Worm (Caenorhabditis elegans) whole organism, dauer: ENCODE data around the gene acc-1.

ENCODE experiments used
- unc-62 ChIP-seq: sonication (generic microtip); optimal IDR thresholded peaks from 2 replicates; lab custom pipeline; 2017; ENCODE audit warnings: missing biosample characterization, missing genetic modification reagents, missing genetic modification characterization

acc-1 gene

ce11 chrIV:9632094-9632493, 25.8 kb upstream of the acc-1 start:
- TF ChIP-seq unc-62: no peak

DNA sequence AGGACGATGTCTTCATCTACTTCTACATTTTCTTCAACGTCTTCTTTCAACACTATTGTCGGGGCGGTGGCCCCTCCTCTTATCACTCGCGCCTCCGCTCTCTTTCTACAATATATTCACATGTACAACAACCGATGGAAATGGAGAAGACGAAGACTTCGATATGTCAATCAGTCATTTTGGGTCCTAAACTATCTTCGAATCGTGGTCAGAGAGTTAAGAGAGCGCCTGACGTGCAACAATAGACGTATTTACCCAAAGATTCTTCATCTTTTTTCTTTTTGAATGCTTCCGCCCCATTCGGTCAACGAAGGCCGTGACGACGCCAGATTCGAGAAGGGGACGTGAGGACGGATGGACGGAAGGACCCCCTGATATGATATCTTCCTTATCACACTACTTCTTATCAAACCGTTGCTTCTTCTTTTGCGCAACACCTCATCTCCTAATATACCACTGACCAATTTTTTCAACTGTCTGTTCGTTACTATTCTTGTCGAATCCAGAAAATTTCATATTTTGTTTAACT, 24.8 kb upstream of the acc-1 start:
- TF ChIP-seq unc-62: no peak

ce11 chrIV:9633889-9634288, 24.0 kb upstream of the acc-1 start:
- no peak for TF ChIP-seq unc-62

DNA sequence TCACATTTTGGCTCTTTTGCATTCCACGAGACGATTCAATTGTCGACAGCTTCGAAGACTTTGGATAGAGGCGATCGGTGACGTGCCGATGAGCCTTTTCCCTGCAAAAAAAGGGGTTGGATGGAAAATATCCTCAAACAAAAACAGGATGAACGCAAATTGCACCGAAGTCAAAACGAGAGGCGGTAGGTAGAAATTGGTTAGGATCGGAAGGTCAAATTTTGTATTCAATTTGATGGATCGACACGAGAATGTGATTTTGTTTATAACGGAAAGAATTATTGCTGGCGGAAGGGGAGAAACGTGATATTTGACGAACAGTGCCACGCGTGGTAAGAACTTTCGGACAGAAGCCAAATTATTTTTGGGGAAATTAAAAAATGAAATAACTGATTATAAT, 23.0 kb upstream of the acc-1 start, which contains the start of gene mca-1:
mca-1 (minus strand) TSS at position 101 of the 400 bp plus-strand sequence.
- TF ChIP-seq unc-62: no peak

- no peak for TF ChIP-seq unc-62
Observed at ce11 chrIV:9641925-9642324, 15.9 kb upstream of the acc-1 start, which contains the start of gene del-2. Gene del-2, minus strand, starts transcription at chrIV:9642025.

DNA sequence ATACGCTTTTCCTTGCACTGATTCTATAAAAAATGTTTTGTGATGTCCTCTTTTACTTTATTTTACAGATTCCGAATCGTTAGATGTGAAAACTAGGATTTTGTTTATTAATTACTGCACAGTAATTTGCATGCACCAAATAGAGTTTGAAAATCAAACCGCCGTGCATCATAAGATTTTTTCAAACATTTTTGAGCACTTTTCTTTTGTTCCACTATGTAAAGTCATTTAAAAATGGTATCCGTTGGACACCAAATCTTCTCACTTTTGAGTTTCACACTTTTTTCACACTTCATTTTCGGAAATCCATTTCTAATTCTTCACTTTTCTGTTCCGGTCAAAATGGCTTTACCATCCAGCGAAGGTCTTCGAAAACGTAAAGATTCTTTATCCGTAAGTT, 14.7 kb upstream of the acc-1 start, which contains the start of gene degl-2:
degl-2 (plus strand) TSS at position 301 of the 400 bp plus-strand sequence.
- TF ChIP-seq unc-62: no peak

- no peak for TF ChIP-seq unc-62
Observed at ce11 chrIV:9647789-9648361, 10.0 kb upstream of the acc-1 start, which contains the start of gene amph-1. Gene amph-1, minus strand, starts transcription at chrIV:9647873.

ce11 chrIV:9648682-9649081, 9.2 kb upstream of the acc-1 start, which contains the start of gene srm-3:
Gene srm-3, plus strand, starts transcription at chrIV:9648982.
- no peak for TF ChIP-seq unc-62

DNA sequence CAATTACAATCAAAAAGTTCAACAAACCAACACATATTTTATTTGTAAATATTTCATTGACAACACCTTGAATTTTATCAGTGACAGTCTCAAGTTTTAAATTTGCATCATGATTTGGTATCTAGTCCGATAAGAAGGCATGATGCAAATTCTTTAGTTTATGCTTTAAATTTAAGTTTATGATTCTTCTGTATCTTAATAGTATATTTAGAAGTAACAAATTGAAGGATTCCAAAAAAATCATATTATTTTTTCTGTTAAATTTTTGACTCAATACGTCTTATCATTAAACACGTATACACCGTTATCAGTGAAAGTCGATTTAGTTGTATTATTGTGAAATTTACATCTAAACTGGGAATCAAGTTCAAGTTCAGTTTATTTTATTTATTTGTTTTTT, 6.6 kb upstream of the acc-1 start, which contains the start of gene chca-1:
chca-1 (plus strand) TSS at position 161 of the 400 bp plus-strand sequence.
- no peak for TF ChIP-seq unc-62

DNA sequence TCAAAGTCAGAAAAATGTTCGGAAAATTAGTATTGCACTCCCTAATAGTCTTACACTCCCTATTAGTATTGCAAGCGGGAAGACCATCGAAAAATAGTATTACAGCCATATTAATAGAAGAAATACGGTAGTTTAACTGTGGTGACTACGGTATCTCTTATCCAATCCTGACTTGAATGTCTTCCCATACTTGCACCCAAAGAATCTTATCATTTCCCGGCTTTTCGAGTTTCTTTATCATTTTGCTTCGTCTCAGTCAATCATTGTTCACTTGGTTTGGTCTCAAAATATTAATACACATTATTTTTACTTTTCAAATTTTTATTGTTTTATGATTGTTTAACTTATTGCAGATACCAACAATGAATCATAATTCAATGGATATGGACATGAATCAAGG, 4.7 kb upstream of the acc-1 start, which contains the start of gene F58G6.3:
F58G6.3 (plus strand) TSS at position 352 of the 400 bp plus-strand sequence.
- TF ChIP-seq unc-62: no peak

ce11 chrIV:9654017-9654416, 3.8 kb upstream of the acc-1 start, which contains the start of gene F58G6.7:
Gene F58G6.7, plus strand, starts transcription at chrIV:9654317.
- no peak for TF ChIP-seq unc-62

- no peak for TF ChIP-seq unc-62
Observed at ce11 chrIV:9655556-9655955, 2.3 kb upstream of the acc-1 start.

ce11 chrIV:9659999-9660398, 2.1 kb downstream of the acc-1 start:
- no peak for TF ChIP-seq unc-62

DNA sequence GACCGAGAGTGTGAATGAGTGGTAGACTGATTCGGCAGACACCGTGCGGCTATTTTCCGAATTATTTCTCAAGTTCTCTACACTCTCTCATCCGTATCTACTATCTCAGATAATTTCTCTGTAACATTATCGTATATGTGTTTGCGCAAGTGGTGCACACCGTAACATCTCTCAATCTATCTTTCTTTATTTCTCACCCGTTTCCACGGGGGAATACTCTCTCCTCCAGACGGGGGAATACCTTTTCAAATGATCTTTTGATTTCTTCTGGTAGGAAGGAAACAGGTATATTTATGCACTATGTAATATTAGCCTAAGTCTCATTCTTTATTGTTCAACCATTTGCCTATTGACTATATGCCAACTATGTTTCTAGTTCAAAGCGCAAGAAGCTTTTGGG, 9.2 kb downstream of the acc-1 start:
- TF ChIP-seq unc-62: no peak

DNA sequence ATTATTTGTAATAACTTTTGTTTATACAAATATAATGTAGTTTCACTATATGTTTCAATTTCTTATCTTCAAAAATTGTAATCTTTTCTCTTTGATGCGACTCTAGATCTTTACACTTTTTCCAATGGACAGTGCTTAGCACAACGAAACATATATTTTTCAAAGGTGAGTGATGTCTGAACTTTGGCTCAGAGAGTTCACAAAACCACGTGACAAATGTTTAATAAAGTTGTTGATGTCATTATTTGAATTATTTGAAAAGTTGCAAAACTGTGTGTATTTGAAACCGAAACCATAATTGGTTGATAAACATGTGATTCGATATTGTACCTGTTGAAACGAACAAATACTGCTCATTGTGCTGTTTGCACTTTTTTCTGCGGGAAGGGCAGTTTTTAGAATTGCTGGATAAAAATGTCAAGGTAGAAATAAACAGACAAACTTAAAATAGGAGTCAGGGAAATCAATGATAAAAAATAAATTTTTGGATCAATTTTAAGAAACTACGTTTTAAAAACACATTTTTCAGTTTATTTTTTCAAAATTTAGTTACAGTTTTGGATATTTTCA, 10.3 kb downstream of the acc-1 start:
- no peak for TF ChIP-seq unc-62

DNA sequence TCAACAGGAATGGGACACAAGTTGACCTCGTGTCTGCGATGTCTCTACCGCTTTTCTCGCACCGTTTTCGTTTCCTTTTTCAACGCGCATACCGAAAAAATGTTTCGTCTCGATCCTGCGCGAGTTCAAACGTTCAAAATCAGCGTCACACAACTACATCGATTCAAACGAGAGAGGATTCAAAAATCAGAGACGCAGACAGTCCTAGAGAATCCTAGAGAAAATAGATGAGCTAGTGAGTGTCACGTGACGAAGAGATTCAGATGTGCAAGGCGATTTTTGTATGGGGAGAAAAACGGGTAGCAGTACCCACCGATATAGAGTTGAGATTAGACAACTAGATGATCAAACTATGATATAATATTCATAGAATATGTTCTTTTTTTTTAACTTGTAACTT, 12.1 kb downstream of the acc-1 start:
- no peak for TF ChIP-seq unc-62

DNA sequence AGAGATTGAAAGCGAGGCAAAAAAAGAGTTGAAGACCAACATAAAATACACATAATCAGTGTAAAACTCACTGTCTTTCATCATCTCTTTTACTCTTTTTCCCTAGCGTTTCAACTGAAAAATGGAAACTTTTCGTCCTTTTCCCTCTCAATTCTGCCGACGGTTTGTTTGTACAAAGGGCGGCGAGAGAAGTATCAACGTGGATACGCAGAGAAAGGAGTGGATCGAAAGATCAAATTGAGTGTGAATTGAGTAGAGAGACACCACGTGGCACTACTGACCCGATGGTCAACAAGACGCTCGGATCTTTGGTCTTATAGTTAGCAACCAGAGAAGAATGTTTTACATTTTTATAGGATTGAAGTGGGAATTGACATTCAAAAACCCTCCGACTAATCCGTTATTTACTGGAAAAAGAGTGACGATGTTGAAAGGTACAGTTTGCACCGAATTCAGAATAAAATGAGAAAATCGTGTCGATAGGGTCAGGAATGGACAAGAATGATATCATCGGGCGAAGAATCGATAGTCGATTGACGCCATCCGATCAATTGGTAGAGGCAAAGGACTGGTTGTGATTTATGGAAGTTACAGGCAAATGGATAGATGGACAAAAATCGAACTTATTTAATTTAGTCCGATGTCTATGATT, 13.3 kb downstream of the acc-1 start:
- no peak for TF ChIP-seq unc-62
